Worm (Caenorhabditis elegans): Measurements from ENCODE around the gene sra-31.
A peak's percentile ranks its signal among the peaks of the same experiment; 100 is the strongest.

sra-31 gene

ce11 chrII:6575647-6576046 lies 2.6 kb downstream of the sra-31 start, which contains the start of gene sra-29:
Gene sra-29, minus strand, starts transcription at chrII:6575747.
- TF ChIP-seq nhr-20 (tag; optimal IDR thresholded peaks at IDR 0.05), result no peak
- no peak for TF ChIP-seq skn-1 (tag; optimal IDR thresholded peaks at IDR 0.05)
- no peak for TF ChIP-seq zag-1 (tag; optimal IDR thresholded peaks at IDR 0.05)
- TF ChIP-seq unc-62 (GFP tag; optimal IDR thresholded peaks at IDR 0.05), result no peak
- no peak for TF ChIP-seq efl-3 (GFP tag; optimal IDR thresholded peaks at IDR 0.05)
- no peak for TF ChIP-seq pqm-1 (tag; optimal IDR thresholded peaks at IDR 0.05)
- TF ChIP-seq dpl-1 (GFP tag; optimal IDR thresholded peaks at IDR 0.05), result no peak
- no peak for TF ChIP-seq ceh-63 (GFP tag; optimal IDR thresholded peaks at IDR 0.05)
- no peak for TF ChIP-seq egl-27 (tag; optimal IDR thresholded peaks at IDR 0.05)
- TF ChIP-seq C34B4.2 (tag; optimal IDR thresholded peaks at IDR 0.05), result no peak
- TF ChIP-seq nhr-237 (tag; optimal IDR thresholded peaks at IDR 0.05), result no peak
- TF ChIP-seq nhr-76 (tag; optimal IDR thresholded peaks at IDR 0.05), result no peak
- TF ChIP-seq snpc-4 (tag; optimal IDR thresholded peaks at IDR 0.05), result no peak
- no peak for TF ChIP-seq zip-4 (GFP tag; optimal IDR thresholded peaks at IDR 0.05)
- no peak for TF ChIP-seq C04F5.9 (tag; optimal IDR thresholded peaks at IDR 0.05)
- no peak for TF ChIP-seq hlh-4 (tag; optimal IDR thresholded peaks at IDR 0.05)
- TF ChIP-seq nhr-28 (tag; optimal IDR thresholded peaks at IDR 0.05), result no peak
- TF ChIP-seq ceh-90 (tag; optimal IDR thresholded peaks at IDR 0.05), result no peak
- TF ChIP-seq mdl-1 (tag; optimal IDR thresholded peaks at IDR 0.05), result no peak
- TF ChIP-seq xbp-1 (tag; optimal IDR thresholded peaks at IDR 0.05), result no peak

DNA sequence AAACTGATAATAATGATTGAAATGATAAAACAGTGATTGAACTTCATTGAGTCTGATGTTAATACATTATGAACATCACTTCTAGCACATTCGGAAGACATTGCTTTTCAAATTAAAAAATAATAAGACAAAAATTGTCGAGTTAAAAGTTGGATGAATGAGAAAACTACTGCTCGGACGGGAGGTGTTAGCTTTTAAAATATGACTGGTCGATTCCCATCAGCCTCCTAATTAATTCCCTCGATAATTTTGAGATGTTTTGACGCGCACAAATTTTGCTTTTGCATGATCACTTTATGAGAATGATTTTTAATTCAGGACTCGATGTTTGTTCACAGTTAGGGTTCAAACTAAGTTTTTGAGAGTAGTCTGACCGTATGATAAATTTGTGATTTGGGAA lies 4.6 kb downstream of the sra-31 start, which contains the start of gene sra-28:
Gene sra-28, minus strand, starts transcription at position 101 of the 400 bp plus-strand sequence.
- TF ChIP-seq ets-5 (GFP tag; IDR thresholded peaks at IDR 0.05) (no peak), egl-27 (tag; optimal IDR thresholded peaks at IDR 0.05) (no peak), nhr-11 (tag; optimal IDR thresholded peaks at IDR 0.05) (no peak), ces-1 (GFP tag; optimal IDR thresholded peaks at IDR 0.05) (no peak), fos-1 (tag; optimal IDR thresholded peaks at IDR 0.05) (no peak), skn-1 (tag; optimal IDR thresholded peaks at IDR 0.05) (no peak), blmp-1 (tag; optimal IDR thresholded peaks at IDR 0.05) (no peak), jun-1 (tag; optimal IDR thresholded peaks at IDR 0.05) (no peak)

ce11 chrII:6568707-6569106 lies 9.6 kb downstream of the sra-31 start, which contains the start of gene sra-27:
Gene sra-27, plus strand, starts transcription at chrII:6569007.
- no peak for TF ChIP-seq elt-3 (tag; optimal IDR thresholded peaks at IDR 0.05)

DNA sequence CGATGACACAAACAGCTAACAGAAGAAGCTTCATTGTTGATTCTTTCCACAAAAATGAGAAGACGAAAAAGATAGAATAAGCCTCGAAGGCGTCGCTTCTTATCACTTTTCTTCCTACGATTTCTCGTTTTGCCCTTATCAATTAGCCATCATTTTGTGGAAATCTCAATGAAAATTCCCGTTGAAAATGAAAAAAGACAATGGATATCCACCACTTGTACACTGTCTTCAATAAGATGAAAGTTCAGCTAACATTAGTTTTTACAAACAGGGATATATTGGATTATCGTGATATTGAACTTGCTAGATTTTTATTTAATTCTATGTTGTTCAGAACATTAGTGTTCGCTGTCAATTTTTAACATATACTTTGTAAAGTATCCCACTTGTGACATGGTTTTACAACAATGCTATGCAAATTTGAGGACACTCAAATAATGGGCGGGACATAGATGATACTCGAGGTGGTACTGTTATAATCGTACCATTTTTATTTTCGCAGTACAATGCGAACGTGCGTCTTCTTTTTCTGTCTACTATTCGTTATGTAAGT lies 11.6 kb downstream of the sra-31 start, which contains the start of the genes F18C5.5 and F18C5.9:
Gene F18C5.5, minus strand, starts transcription at position 101 of the 553 bp plus-strand sequence.
Gene F18C5.9, plus strand, starts transcription at position 503 of the 553 bp plus-strand sequence.
- no peak for TF ChIP-seq zip-4 (GFP tag; optimal IDR thresholded peaks at IDR 0.05)
- no peak for TF ChIP-seq lin-39 (tag; optimal IDR thresholded peaks at IDR 0.05)
- peak; percentile 58 for TF ChIP-seq blmp-1 (tag; optimal IDR thresholded peaks at IDR 0.05)
- no peak for TF ChIP-seq nhr-85 (tag)
- TF ChIP-seq unc-130 (tag; optimal IDR thresholded peaks at IDR 0.05), result no peak
- no peak for TF ChIP-seq sptf-1 (tag; optimal IDR thresholded peaks at IDR 0.05)
- TF ChIP-seq nhr-77 (tag; optimal IDR thresholded peaks at IDR 0.05), result no peak

ce11 chrII:6565077-6565476 lies 13.2 kb downstream of the sra-31 start, which contains the start of gene mpz-3:
Gene mpz-3, minus strand, starts transcription at chrII:6565396.
- TF ChIP-seq vab-15 (tag; optimal IDR thresholded peaks at IDR 0.05), result no peak
- TF ChIP-seq dsc-1 (tag; optimal IDR thresholded peaks at IDR 0.05), result peak; percentile 34
- peak; percentile 9 for TF ChIP-seq lir-3 (tag; optimal IDR thresholded peaks at IDR 0.05; ENCODE audit: poor library complexity)
- TF ChIP-seq nhr-77 (tag; optimal IDR thresholded peaks at IDR 0.05), result peak; percentile 31
- TF ChIP-seq unc-30 (tag; optimal IDR thresholded peaks at IDR 0.05), result no peak
- TF ChIP-seq tlp-1 (tag; optimal IDR thresholded peaks at IDR 0.05), result no peak
- peak; percentile 51 for TF ChIP-seq mep-1 (tag; optimal IDR thresholded peaks at IDR 0.05)
- TF ChIP-seq nhr-90 (tag; optimal IDR thresholded peaks at IDR 0.05; ENCODE audit: poor library complexity), result peak; percentile 25
- peak; percentile 51 for TF ChIP-seq nhr-20 (tag; optimal IDR thresholded peaks at IDR 0.05)
- peak in 1 of 2 experiments; percentile 12 for TF ChIP-seq mdl-1 (tag; optimal IDR thresholded peaks at IDR 0.05)
- TF ChIP-seq nhr-19 (GFP tag; conservative IDR thresholded peaks at IDR 0.05), result peak; percentile 58
- peak; percentile 20 for TF ChIP-seq skn-1 (tag; optimal IDR thresholded peaks at IDR 0.05)
- TF ChIP-seq lin-35 (GFP tag; optimal IDR thresholded peaks at IDR 0.05), result peak; percentile 22 to 59
- TF ChIP-seq blmp-1 (tag; optimal IDR thresholded peaks at IDR 0.05), result peak; percentile 7
- TF ChIP-seq unc-130 (tag; optimal IDR thresholded peaks at IDR 0.05), result no peak
- TF ChIP-seq efl-1 (optimal IDR thresholded peaks at IDR 0.05), result peak; percentile 20 to 38
- peak in 1 of 2 experiments; percentile 94 for TF ChIP-seq efl-1 (GFP tag; optimal IDR thresholded peaks at IDR 0.05 in 1 of 2)
- no peak for TF ChIP-seq C04F5.9 (tag; optimal IDR thresholded peaks at IDR 0.05)
- no peak for TF ChIP-seq grh-1 (GFP tag; IDR thresholded peaks at IDR 0.05)
- TF ChIP-seq fkh-10 (GFP tag; optimal IDR thresholded peaks at IDR 0.05), result peak; percentile 24
- peak; percentile 15 for TF ChIP-seq tbx-2 (tag; optimal IDR thresholded peaks at IDR 0.05)

Data from whole organism, L1 larva.